Fruit fly (Drosophila melanogaster) S2 (cell line): ENCODE data around the gene Pink1.

ENCODE experiments used
- CG8478 ChIP-seq: fragments of >200 bp; optimal IDR thresholded peaks from 2 replicates; lab custom pipeline; 2018
- CTCF ChIP-seq, 2 experiments: fragments of >200 bp; optimal IDR thresholded peaks; 2 replicates each; lab custom pipeline; 2018

DNA sequence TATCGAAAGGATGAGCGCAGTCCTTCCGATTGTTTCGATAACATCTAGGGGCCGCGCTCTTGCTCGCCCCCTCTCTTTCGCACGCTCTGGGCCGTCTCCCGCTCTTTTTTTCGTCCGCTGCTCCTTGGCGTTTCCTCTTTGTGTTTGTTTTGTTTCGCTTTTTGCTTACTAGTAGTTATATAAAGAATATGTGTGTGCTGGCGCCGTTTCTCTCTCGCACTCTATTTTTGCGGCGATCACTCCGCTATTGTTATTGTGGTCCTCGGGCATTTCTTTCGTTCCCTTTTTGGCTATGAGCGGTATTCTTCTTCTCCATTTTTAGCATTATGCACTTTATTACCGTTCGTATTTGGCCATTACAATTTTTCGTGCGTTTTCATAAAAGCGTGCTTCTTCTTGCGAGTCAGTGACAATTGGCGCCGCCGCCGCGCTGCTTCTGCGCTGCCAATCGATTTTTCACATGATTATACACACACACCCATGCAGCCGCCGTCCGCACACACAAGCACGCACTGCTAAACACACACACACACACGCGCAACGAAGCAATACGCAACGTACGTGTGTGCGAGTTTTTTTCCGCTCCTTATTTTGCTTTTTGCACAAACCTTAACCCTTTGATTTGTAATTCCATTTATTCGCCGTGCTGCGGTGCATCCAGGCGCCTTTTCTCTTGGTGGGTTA, 10.6 kb downstream of the Pink1 start:
- TF ChIP-seq CG8478 (lab: Kevin White, UChicago) (no peak), CTCF (optimal IDR thresholded peaks at IDR 0.05; lab: Kevin White, UChicago) (no peak)
